Worm (Caenorhabditis elegans): Measurements from ENCODE around the gene C05E11.3.

Gene C05E11.3

DNA sequence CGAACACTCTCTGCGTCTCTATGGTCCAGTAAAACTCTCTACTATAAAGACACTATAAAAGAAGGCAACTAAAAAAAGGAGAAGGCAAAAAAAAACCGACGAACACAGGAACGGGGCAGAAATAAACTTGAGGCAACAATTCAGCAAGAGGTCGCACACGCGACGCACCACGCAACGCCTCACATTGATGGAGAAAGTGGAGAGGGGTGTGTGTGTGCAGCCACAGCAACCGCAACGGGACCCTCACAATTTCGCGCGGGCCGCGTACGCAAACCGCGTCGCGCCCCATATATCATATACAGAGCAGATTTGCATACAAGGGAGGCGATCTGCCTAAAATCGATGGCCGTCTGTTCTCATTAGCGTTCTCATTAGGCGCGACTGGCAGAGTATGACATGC lies 38.8 kb downstream of the C05E11.3 start (continued):
- no peak for TF ChIP-seq F37D6.2 (tag; optimal IDR thresholded peaks at IDR 0.05)
- TF ChIP-seq F44E2.7 (GFP tag; IDR thresholded peaks at IDR 0.05): no peak
- TF ChIP-seq unc-62 (GFP tag; optimal IDR thresholded peaks at IDR 0.05 in 1 of 2): no peak
- TF ChIP-seq unc-62 (tag; optimal IDR thresholded peaks at IDR 0.05): no peak
- no peak for TF ChIP-seq mxl-2 (GFP tag; conservative IDR thresholded peaks at IDR 0.05)
- no peak for TF ChIP-seq unc-39 (tag; optimal IDR thresholded peaks at IDR 0.05)
- TF ChIP-seq madf-5 (GFP tag; IDR thresholded peaks at IDR 0.05): no peak
- no peak for TF ChIP-seq snpc-1.2 (GFP tag; IDR thresholded peaks at IDR 0.05)
- TF ChIP-seq lin-1 (GFP tag; IDR thresholded peaks at IDR 0.05): no peak
- TF ChIP-seq nhr-10 (tag; optimal IDR thresholded peaks at IDR 0.05): no peak
- no peak for TF ChIP-seq Y75B8A.6 (GFP tag; IDR thresholded peaks at IDR 0.05)
- no peak for TF ChIP-seq fkh-10 (GFP tag; optimal IDR thresholded peaks at IDR 0.05)
- no peak for TF ChIP-seq jun-1 (tag; optimal IDR thresholded peaks at IDR 0.05)
- TF ChIP-seq dmd-6 (GFP tag; IDR thresholded peaks at IDR 0.05): no peak
- no peak for TF ChIP-seq set-16 (GFP tag; IDR thresholded peaks at IDR 0.05)
- no peak for TF ChIP-seq nhr-11 (tag; optimal IDR thresholded peaks at IDR 0.05)
- TF ChIP-seq nhr-237 (tag; optimal IDR thresholded peaks at IDR 0.05): no peak
- TF ChIP-seq gei-8 (GFP tag; optimal IDR thresholded peaks at IDR 0.05): no peak
- no peak for TF ChIP-seq ceh-62 (tag; optimal IDR thresholded peaks at IDR 0.05)
- 0 out of 2 replicates have a peak, but pooled peaks have one; percentile 59 for TF ChIP-seq egl-43 (GFP tag; IDR thresholded peaks at IDR 0.05)
- no peak for TF ChIP-seq nhr-42 (GFP tag; IDR thresholded peaks at IDR 0.05)
- no peak for TF ChIP-seq T20F7.1 (GFP tag; optimal IDR thresholded peaks at IDR 0.05)
- no peak for TF ChIP-seq nhr-28 (tag; optimal IDR thresholded peaks at IDR 0.05)
- TF ChIP-seq ces-1 (GFP tag; optimal IDR thresholded peaks at IDR 0.05): no peak
- TF ChIP-seq pha-4 (GFP tag; IDR thresholded peaks at IDR 0.05): no peak
- no peak for TF ChIP-seq pha-4 (tag; optimal IDR thresholded peaks at IDR 0.05)
- TF ChIP-seq zag-1 (tag; optimal IDR thresholded peaks at IDR 0.05): no peak
- peak; percentile 46 for TF ChIP-seq rbr-2 (tag; optimal IDR thresholded peaks at IDR 0.05)
- TF ChIP-seq daf-19 (GFP tag; conservative IDR thresholded peaks at IDR 0.05): no peak
- peak; percentile 50 for TF ChIP-seq mep-1 (tag; optimal IDR thresholded peaks at IDR 0.05)
- peak; percentile 66 for TF ChIP-seq aha-1 (tag)
- no peak for TF ChIP-seq snpc-4 (tag; optimal IDR thresholded peaks at IDR 0.05)

ce11 chrX:4619582-4619981 lies 41.5 kb downstream of the C05E11.3 start, which contains the start of gene pqn-65:
TSS of gene pqn-65 (minus strand) at chrX:4619635.
- TF ChIP-seq hlh-11 (tag; optimal IDR thresholded peaks at IDR 0.05) (no peak), ceh-32 (tag; optimal IDR thresholded peaks at IDR 0.05; ENCODE audit: poor library complexity) (no peak), ceh-44 (GFP tag; IDR thresholded peaks at IDR 0.05) (no peak), dve-1 (tag; optimal IDR thresholded peaks at IDR 0.05; ENCODE audit: insufficient read depth) (peak; percentile 9), ceh-20 (GFP tag; IDR thresholded peaks at IDR 0.05) (no peak), spr-1 (tag; optimal IDR thresholded peaks at IDR 0.05) (no peak), lir-3 (tag; optimal IDR thresholded peaks at IDR 0.05) (no peak), gei-8 (GFP tag; optimal IDR thresholded peaks at IDR 0.05) (no peak), php-3 (GFP tag; IDR thresholded peaks at IDR 0.05) (no peak), duxl-1 (tag; optimal IDR thresholded peaks at IDR 0.05; ENCODE audit: poor library complexity) (no peak), lim-7 (GFP tag; IDR thresholded peaks at IDR 0.05) (no peak), hif-1 (tag; optimal IDR thresholded peaks at IDR 0.05) (no peak), nhr-6 (tag; optimal IDR thresholded peaks at IDR 0.05) (peak; percentile 66), nhr-41 (GFP tag; IDR thresholded peaks at IDR 0.05) (no peak), T20F7.1 (GFP tag; optimal IDR thresholded peaks at IDR 0.05) (no peak), ctbp-1 (GFP tag; IDR thresholded peaks at IDR 0.05) (no peak), zag-1 (tag; optimal IDR thresholded peaks at IDR 0.05) (no peak), egl-27 (tag; optimal IDR thresholded peaks at IDR 0.05) (no peak), nhr-77 (tag; optimal IDR thresholded peaks at IDR 0.05) (no peak), zip-2 (tag; optimal IDR thresholded peaks at IDR 0.05) (no peak), lsy-2 (tag; optimal IDR thresholded peaks at IDR 0.05) (peak in 1 of 2 experiments; percentile 52), lin-38 (GFP tag; IDR thresholded peaks at IDR 0.05) (peak; percentile 50; the same call in 1 of the 2 replicates), lin-39 (tag; optimal IDR thresholded peaks at IDR 0.05) (no peak), lin-29 (GFP tag; IDR thresholded peaks at IDR 0.05) (no peak), nhr-111 (GFP tag; optimal IDR thresholded peaks at IDR 0.05) (no peak), dmd-6 (GFP tag; IDR thresholded peaks at IDR 0.05) (no peak)

Data from whole organism, L4 larva.